Worm (Caenorhabditis elegans): ENCODE measurements around the gene daf-12.
A peak's percentile ranks its signal among the peaks of the same experiment; 100 is the strongest.

daf-12 gene

DNA sequence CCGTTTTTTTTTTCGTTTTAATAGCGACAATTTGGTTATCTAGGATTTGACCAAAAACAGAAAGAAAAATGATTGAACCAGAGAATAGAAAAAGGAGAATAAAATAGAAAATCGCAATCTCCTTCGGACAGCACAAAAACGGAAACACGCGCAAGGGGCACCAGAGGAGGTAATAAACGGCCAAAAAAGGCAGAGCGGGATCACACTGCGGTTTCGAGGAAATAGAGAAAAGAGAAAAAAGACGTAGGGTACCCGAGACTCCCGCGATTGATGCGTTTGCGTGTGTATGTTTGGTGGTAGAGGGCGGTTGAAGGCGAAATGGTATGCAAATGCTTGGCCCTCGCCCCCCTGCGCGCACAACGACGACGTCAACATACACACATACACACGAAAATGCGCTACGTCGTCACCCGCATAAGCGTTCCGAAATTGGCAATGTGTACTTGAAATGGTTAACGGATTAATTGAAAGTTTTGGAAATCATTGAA, 39.2 kb upstream of the daf-12 start:
- TF ChIP-seq Y53F4B.3 (GFP tag; IDR thresholded peaks at IDR 0.05) (no peak), F52B5.7 (tag; optimal IDR thresholded peaks at IDR 0.05) (no peak), nhr-27 (tag; optimal IDR thresholded peaks at IDR 0.05) (no peak)

DNA sequence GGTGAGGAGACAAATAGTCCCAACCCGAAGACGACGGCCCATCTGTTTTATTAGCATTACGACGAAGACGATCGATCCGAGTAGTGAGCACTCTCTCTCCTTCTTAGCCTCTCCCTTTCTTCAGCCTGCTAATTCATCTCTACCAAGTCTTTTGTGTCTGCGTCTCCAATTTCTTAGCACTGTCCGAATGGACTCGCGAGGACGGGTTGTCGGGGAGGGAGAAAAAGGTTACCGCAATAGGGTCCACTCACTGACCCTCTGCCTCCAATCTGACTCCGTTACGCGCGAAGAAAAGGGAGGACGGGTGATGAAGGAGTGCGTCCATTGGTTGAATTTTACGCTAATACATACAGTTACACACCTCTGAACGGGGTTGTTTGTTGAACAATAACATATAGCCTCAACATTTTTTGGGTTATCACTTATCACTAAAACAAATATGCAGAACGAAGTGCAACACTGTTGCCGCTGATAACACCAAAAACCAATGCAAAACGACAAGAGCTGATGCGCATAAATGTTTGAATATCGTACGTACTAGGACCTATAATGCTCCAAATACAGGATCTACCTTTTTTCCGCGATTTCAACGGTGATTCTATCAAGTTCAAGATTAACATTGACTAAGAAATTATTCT, 38.0 kb upstream of the daf-12 start:
- TF ChIP-seq F33H1.4 (GFP tag; IDR thresholded peaks at IDR 0.05): no peak
- no peak for TF ChIP-seq F37B4.10 (GFP tag; IDR thresholded peaks at IDR 0.05)
- peak; percentile 31 for TF ChIP-seq nhr-80 (tag; optimal IDR thresholded peaks at IDR 0.05)
- TF ChIP-seq mcd-1 (GFP tag; IDR thresholded peaks at IDR 0.05): no peak
- no peak for TF ChIP-seq tbp1 (GFP tag; optimal IDR thresholded peaks at IDR 0.05)
- no peak for TF ChIP-seq fkh-3 (tag; optimal IDR thresholded peaks at IDR 0.05)
- TF ChIP-seq sea-2 (GFP tag; IDR thresholded peaks at IDR 0.05): no peak
- no peak for TF ChIP-seq ztf-22 (GFP tag; optimal IDR thresholded peaks at IDR 0.05)
- no peak for TF ChIP-seq cebp-1 (GFP tag; IDR thresholded peaks at IDR 0.05)
- no peak for TF ChIP-seq cebp-1 (tag; optimal IDR thresholded peaks at IDR 0.05)
- TF ChIP-seq F55B11.4 (tag; optimal IDR thresholded peaks at IDR 0.05; ENCODE audit: borderline replicate concordance, insufficient read depth): no peak
- TF ChIP-seq nhr-179 (tag; optimal IDR thresholded peaks at IDR 0.05): no peak
- TF ChIP-seq D2030.7 (GFP tag; IDR thresholded peaks at IDR 0.05): no peak
- TF ChIP-seq B0019.2 (GFP tag; conservative IDR thresholded peaks at IDR 0.05): no peak
- peak; percentile 72; the same call in 1 of the 2 replicates for TF ChIP-seq hmg-1.2 (GFP tag; IDR thresholded peaks at IDR 0.05)

DNA sequence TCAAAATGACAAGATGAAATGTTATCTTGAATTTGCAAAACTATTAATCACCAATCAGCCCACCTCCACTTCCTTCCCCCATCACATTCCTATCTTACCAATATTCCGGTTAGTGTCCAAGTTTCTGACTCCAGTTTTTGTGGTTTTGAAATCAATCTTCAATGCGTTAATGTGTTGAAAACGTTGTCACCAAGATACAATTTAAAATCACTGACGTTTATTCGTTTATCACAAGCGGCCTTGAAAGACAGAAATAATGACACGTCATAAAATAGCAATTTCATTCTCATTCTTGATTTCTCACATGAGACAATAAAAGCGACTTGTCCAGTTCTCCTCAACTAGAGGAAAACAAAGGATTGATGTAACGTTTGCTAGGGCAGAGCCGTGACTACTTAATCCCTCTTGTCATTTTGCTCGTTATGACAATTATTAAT, 36.0 kb upstream of the daf-12 start:
- TF ChIP-seq T26A5.8 (tag; optimal IDR thresholded peaks at IDR 0.05) (no peak), pbrm-1 (GFP tag; IDR thresholded peaks at IDR 0.05) (no peak), Y79H2A.3 (GFP tag; conservative IDR thresholded peaks at IDR 0.05) (no peak), ZK185.1 (tag; optimal IDR thresholded peaks at IDR 0.05; ENCODE audit: poor library complexity, severe bottlenecking) (no peak), B0019.2 (GFP tag; conservative IDR thresholded peaks at IDR 0.05) (no peak), nfya-2 (GFP tag; IDR thresholded peaks at IDR 0.05) (no peak), Y53F4B.3 (GFP tag; IDR thresholded peaks at IDR 0.05) (no peak), D2030.7 (GFP tag; IDR thresholded peaks at IDR 0.05) (no peak), let-526 (GFP tag; IDR thresholded peaks at IDR 0.05) (no peak), hmg-1.2 (GFP tag; IDR thresholded peaks at IDR 0.05) (no peak), gei-17 (GFP tag; optimal IDR thresholded peaks at IDR 0.05) (no peak), madf-10 (tag; optimal IDR thresholded peaks at IDR 0.05) (no peak), F23B12.7 (tag; optimal IDR thresholded peaks at IDR 0.05; ENCODE audit: insufficient read depth) (no peak)

DNA sequence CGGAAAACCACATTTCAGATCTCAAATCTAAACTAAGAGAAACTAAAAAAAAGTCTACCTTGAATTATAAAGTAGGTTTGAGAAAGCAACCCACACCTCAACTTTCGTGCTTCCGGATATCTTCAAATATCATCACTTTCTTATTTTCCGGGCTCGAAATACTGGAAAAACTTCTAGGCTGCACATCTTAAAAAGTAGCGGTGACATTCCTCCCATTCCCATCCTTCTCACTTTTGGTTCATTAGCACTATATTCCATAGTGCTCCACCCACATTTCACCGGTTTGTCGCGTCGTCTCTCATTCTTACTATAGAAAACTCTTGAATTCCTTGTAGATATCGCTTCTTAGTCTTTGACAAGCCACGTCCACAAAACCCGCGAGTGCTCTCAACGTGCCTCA, 31.3 kb upstream of the daf-12 start, which contains the start of gene flp-19:
Gene flp-19, plus strand, starts transcription at position 301 of the 400 bp plus-strand sequence.
- TF ChIP-seq cebp-2 (GFP tag; IDR thresholded peaks at IDR 0.05): no peak
- no peak for TF ChIP-seq K11D2.4 (GFP tag; IDR thresholded peaks at IDR 0.05)
- TF ChIP-seq somi-1 (GFP tag; optimal IDR thresholded peaks at IDR 0.05): no peak
- TF ChIP-seq D2030.7 (GFP tag; IDR thresholded peaks at IDR 0.05): no peak
- no peak for TF ChIP-seq ceh-100 (GFP tag; IDR thresholded peaks at IDR 0.05)
- no peak for TF ChIP-seq atf-7 (tag; optimal IDR thresholded peaks at IDR 0.05)
- TF ChIP-seq ztf-22 (GFP tag; optimal IDR thresholded peaks at IDR 0.05): no peak
- no peak for TF ChIP-seq athp-1 (tag; optimal IDR thresholded peaks at IDR 0.05)
- no peak for TF ChIP-seq hmg-1.2 (GFP tag; IDR thresholded peaks at IDR 0.05)
- TF ChIP-seq chd-7 (tag; optimal IDR thresholded peaks at IDR 0.05): no peak
- TF ChIP-seq ceh-91 (GFP tag; IDR thresholded peaks at IDR 0.05): no peak
- TF ChIP-seq bed-2 (GFP tag; IDR thresholded peaks at IDR 0.05): no peak
- TF ChIP-seq F39B2.1 (GFP tag; IDR thresholded peaks at IDR 0.05): no peak
- TF ChIP-seq rec-8 (tag; optimal IDR thresholded peaks at IDR 0.05): no peak
- no peak for TF ChIP-seq unc-130 (GFP tag; optimal IDR thresholded peaks at IDR 0.05)
- TF ChIP-seq zim-3 (tag; optimal IDR thresholded peaks at IDR 0.05): no peak
- no peak for TF ChIP-seq fkh-3 (tag; optimal IDR thresholded peaks at IDR 0.05)
- TF ChIP-seq zfh-2 (GFP tag; conservative IDR thresholded peaks at IDR 0.05): no peak
- no peak for TF ChIP-seq ztf-6 (GFP tag; IDR thresholded peaks at IDR 0.05)
